Fruit fly (Drosophila melanogaster) whole organism, wandering third instar larva: ENCODE data around the gene SLC22A.

Experiments
- Abd-B ChIP-seq: fragments of >200 bp; optimal IDR thresholded peaks from 2 replicates; lab custom pipeline; 2017; ENCODE audit warnings: missing biosample characterization, missing genetic modification characterization
- CG32264 ChIP-seq: fragments of 200-800 bp; sonication (Bioruptor generic); optimal IDR thresholded peaks from 2 replicates; lab custom pipeline; 2016; ENCODE audit warnings: missing biosample characterization, missing genetic modification characterization
- CG9705 ChIP-seq: fragments of 200-800 bp; sonication (Bioruptor generic); optimal IDR thresholded peaks from 2 replicates; lab custom pipeline; 2018; ENCODE audit warnings: missing biosample characterization, mild to moderate bottlenecking, missing genetic modification characterization
- CrebA ChIP-seq: fragments of 200-800 bp; sonication (Bioruptor generic); optimal IDR thresholded peaks from 2 replicates; lab custom pipeline; 2016; ENCODE audit warnings: missing biosample characterization, mild to moderate bottlenecking, missing genetic modification characterization, borderline replicate concordance
- Dfd ChIP-seq: fragments of >200 bp; optimal IDR thresholded peaks from 2 replicates; lab custom pipeline; 2017; ENCODE audit warnings: missing biosample characterization, missing genetic modification characterization
- Dif ChIP-seq: fragments of 200-275, 200-300 bp; sonication (Bioruptor generic); optimal IDR thresholded peaks from 2 replicates; lab custom pipeline; 2018; ENCODE audit warnings: missing biosample characterization, missing genetic modification characterization; ENCODE audit not compliant: partially characterized antibody
- GATAd ChIP-seq: sonication (Bioruptor generic); optimal IDR thresholded peaks from 2 replicates; lab custom pipeline; 2016; ENCODE audit warnings: missing biosample characterization, missing genetic modification characterization
- HLH106 ChIP-seq: fragments of 200-800 bp; optimal IDR thresholded peaks from 3 replicates; lab custom pipeline; 2019; ENCODE audit warnings: missing biosample characterization, mild to moderate bottlenecking, missing genetic modification characterization, moderate library complexity
- Hnf4 ChIP-seq: fragments of 200-800 bp; sonication (Bioruptor generic); optimal IDR thresholded peaks from 2 replicates; lab custom pipeline; 2016; ENCODE audit warnings: missing biosample characterization, mild to moderate bottlenecking, missing genetic modification characterization
- Hr78 ChIP-seq: fragments of >200 bp; optimal IDR thresholded peaks from 2 replicates; lab custom pipeline; 2017; ENCODE audit warnings: missing biosample characterization, missing genetic modification characterization
- Hr83 ChIP-seq: fragments of 200-300 bp; sonication (Bioruptor generic); optimal IDR thresholded peaks from 2 replicates; lab custom pipeline; 2016; ENCODE audit warnings: missing biosample characterization, mild to moderate bottlenecking, missing genetic modification characterization, moderate library complexity; ENCODE audit not compliant: poor library complexity, severe bottlenecking
- Jra ChIP-seq: sonication (Bioruptor generic); optimal IDR thresholded peaks from 2 replicates; lab custom pipeline; 2016; ENCODE audit warnings: missing biosample characterization, missing genetic modification characterization
- Mio ChIP-seq: sonication (Bioruptor generic); optimal IDR thresholded peaks from 2 replicates; lab custom pipeline; 2016; ENCODE audit warnings: missing biosample characterization, missing genetic modification characterization
- Myc ChIP-seq: fragments of >200 bp; optimal IDR thresholded peaks from 2 replicates; lab custom pipeline; 2017
- N ChIP-seq: fragments of >200 bp; optimal IDR thresholded peaks from 2 replicates; lab custom pipeline; 2018; ENCODE audit warnings: missing biosample characterization, missing external identifiers, missing genetic modification characterization
- OdsH ChIP-seq: fragments of 200-800 bp; sonication (Bioruptor generic); optimal IDR thresholded peaks from 2 replicates; lab custom pipeline; 2016; ENCODE audit warnings: missing biosample characterization, mild to moderate bottlenecking, missing genetic modification characterization
- Rel ChIP-seq, 2 experiments: fragments of 200-800 bp; sonication (Bioruptor generic) in 1 of 2; optimal IDR thresholded peaks; 2 replicates in 1 of 2; 3 replicates in 1 of 2; lab custom pipeline; 2016 to 2019; ENCODE audit warnings: mild to moderate bottlenecking in 2 of 2, missing biosample characterization in 2 of 2, missing genetic modification characterization in 2 of 2, moderate library complexity in 1 of 2
- Sp1 ChIP-seq: fragments of 200-800 bp; sonication (Bioruptor generic); optimal IDR thresholded peaks from 3 replicates; lab custom pipeline; 2019; ENCODE audit warnings: missing biosample characterization, mild to moderate bottlenecking, missing genetic modification characterization, moderate library complexity
- Vsx2 ChIP-seq: fragments of 200-300, 225-300 bp; sonication (Bioruptor generic); optimal IDR thresholded peaks from 2 replicates; lab custom pipeline; 2018; ENCODE audit warnings: missing biosample characterization, missing genetic modification characterization; ENCODE audit not compliant: partially characterized antibody
- br ChIP-seq: fragments of 200-800 bp; sonication (Bioruptor generic); optimal IDR thresholded peaks from 2 replicates; lab custom pipeline; 2016; ENCODE audit warnings: missing biosample characterization, missing genetic modification characterization
- brk ChIP-seq: fragments of 200-800 bp; sonication (Bioruptor generic); optimal IDR thresholded peaks from 2 replicates; lab custom pipeline; 2016; ENCODE audit warnings: missing biosample characterization, mild to moderate bottlenecking, missing genetic modification characterization
- dl ChIP-seq, 2 experiments: fragments of 175-275, 200-275 bp in 1 of 2; fragments of 200-275 bp in 1 of 2; sonication (Bioruptor generic); optimal IDR thresholded peaks; lab custom pipeline; 2018; ENCODE audit warnings: mild to moderate bottlenecking in 2 of 2, missing biosample characterization in 2 of 2, missing genetic modification characterization in 2 of 2, moderate library complexity in 2 of 2; ENCODE audit not compliant: partially characterized antibody in 2 of 2, insufficient read depth in 1 of 2
- dmrt93B ChIP-seq: fragments of 200-800 bp; sonication (Bioruptor generic); optimal IDR thresholded peaks from 2 replicates; lab custom pipeline; 2018; ENCODE audit warnings: missing biosample characterization, mild to moderate bottlenecking, missing genetic modification characterization
- dsf ChIP-seq: sonication (Bioruptor generic); optimal IDR thresholded peaks from 2 replicates; lab custom pipeline; 2016; ENCODE audit warnings: missing biosample characterization, missing genetic modification characterization, borderline replicate concordance
- ey ChIP-seq: fragments of 200-800 bp; sonication (Bioruptor generic); optimal IDR thresholded peaks from 2 replicates; lab custom pipeline; 2016; ENCODE audit warnings: missing biosample characterization, missing genetic modification characterization
- foxo ChIP-seq, 2 experiments: fragments of 200-800 bp; sonication (Bioruptor generic); optimal IDR thresholded peaks; 2 replicates in 1 of 2; 3 replicates in 1 of 2; lab custom pipeline; 2016 to 2017; ENCODE audit warnings: missing biosample characterization in 2 of 2, missing genetic modification characterization in 2 of 2
- fru ChIP-seq: fragments of 200-800 bp; sonication (Bioruptor generic); optimal IDR thresholded peaks from 3 replicates; lab custom pipeline; 2016; ENCODE audit warnings: missing biosample characterization, mild to moderate bottlenecking, missing genetic modification characterization
- h ChIP-seq: fragments of 200-800 bp; sonication (Bioruptor generic); optimal IDR thresholded peaks from 3 replicates; lab custom pipeline; 2016; ENCODE audit warnings: missing biosample characterization, mild to moderate bottlenecking, missing genetic modification characterization
- jim ChIP-seq: fragments of 175-275, 200-325 bp; sonication (Bioruptor generic); optimal IDR thresholded peaks from 2 replicates; lab custom pipeline; 2016; ENCODE audit warnings: missing biosample characterization, mild to moderate bottlenecking, missing genetic modification characterization
- lola ChIP-seq: fragments of >200 bp; optimal IDR thresholded peaks from 2 replicates; lab custom pipeline; 2017; ENCODE audit warnings: missing biosample characterization, missing genetic modification characterization
- pan ChIP-seq: fragments of >200 bp; optimal IDR thresholded peaks from 2 replicates; lab custom pipeline; 2017
- psq ChIP-seq: fragments of 200-800 bp; sonication (Bioruptor generic); optimal IDR thresholded peaks from 3 replicates; lab custom pipeline; 2017; ENCODE audit warnings: missing biosample characterization, mild to moderate bottlenecking, missing genetic modification characterization, moderate library complexity
- rgr ChIP-seq: fragments of 200-800 bp; sonication (Bioruptor generic); optimal IDR thresholded peaks from 3 replicates; lab custom pipeline; 2016; ENCODE audit warnings: missing biosample characterization, mild to moderate bottlenecking, missing genetic modification characterization
- sage ChIP-seq: fragments of 200-800 bp; sonication (Bioruptor generic); optimal IDR thresholded peaks from 2 replicates; lab custom pipeline; 2016; ENCODE audit warnings: missing biosample characterization, mild to moderate bottlenecking, missing genetic modification characterization
- sv ChIP-seq: fragments of 200-800 bp; sonication (Bioruptor generic); optimal IDR thresholded peaks from 3 replicates; lab custom pipeline; 2016; ENCODE audit warnings: missing biosample characterization, missing genetic modification characterization
- tai ChIP-seq: sonication (Bioruptor generic); optimal IDR thresholded peaks from 2 replicates; lab custom pipeline; 2016; ENCODE audit warnings: missing biosample characterization, missing genetic modification characterization
- usp ChIP-seq: fragments of >200 bp; optimal IDR thresholded peaks from 2 replicates; lab custom pipeline; 2017; ENCODE audit warnings: missing biosample characterization, missing genetic modification characterization
- woc ChIP-seq: sonication (Bioruptor generic); optimal IDR thresholded peaks from 2 replicates; lab custom pipeline; 2016; ENCODE audit warnings: missing biosample characterization, mild to moderate bottlenecking, missing genetic modification characterization

The SLC22A gene

DNA sequence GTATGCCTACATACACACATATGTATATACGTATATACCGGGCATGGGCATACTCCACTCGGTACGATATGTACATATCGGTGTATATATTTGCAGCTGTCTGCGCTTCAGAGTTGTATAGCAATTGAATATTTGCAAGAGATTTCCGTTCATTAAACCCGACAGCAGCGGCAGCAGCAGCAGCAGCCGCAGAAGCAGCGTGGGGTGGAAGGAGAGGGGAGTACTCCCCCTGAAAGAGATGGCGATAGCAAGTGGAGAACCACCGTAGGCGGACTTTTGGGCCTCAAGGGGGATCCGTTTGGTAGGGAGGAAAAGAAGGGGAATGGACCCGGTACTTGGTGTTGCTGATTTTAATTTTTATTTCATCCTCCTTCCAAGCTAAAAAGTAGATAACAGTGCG lies 39.7 kb upstream of the SLC22A start:
- TF ChIP-seq brk (GFP tag; lab: Kevin White, UChicago) (no peak), dmrt93B (GFP tag; lab: Kevin White, UChicago) (no peak), Dfd (GFP tag; lab: Kevin White, UChicago) (no peak), CG32264 (GFP tag; lab: Kevin White, UChicago) (no peak), Sp1 (GFP tag; lab: Kevin White, UChicago) (peak; percentile 9), Hnf4 (GFP tag; lab: Kevin White, UChicago) (peak; percentile 62), Hr83 (GFP tag; lab: Kevin White, UChicago) (no peak), jim (no peak), Vsx2 (no peak), N (GFP tag; lab: Kevin White, UChicago) (no peak), CG9705 (GFP tag; lab: Kevin White, UChicago) (no peak), h (GFP tag; lab: Kevin White, UChicago) (no peak), ey (GFP tag; lab: Kevin White, UChicago) (no peak), usp (GFP tag; lab: Kevin White, UChicago) (no peak), dl (GFP tag; optimal IDR thresholded peaks at IDR 0.05; lab: Kevin White, UChicago; ENCODE audit: insufficient read depth in 1 of 2, partially characterized antibody in 2 of 2) (no peak), br (peak; percentile 39), Dif (no peak), woc (GFP tag; lab: Kevin White, UChicago) (no peak), CrebA (GFP tag; lab: Kevin White, UChicago) (no peak), HLH106 (tag; lab: Kevin White, UChicago) (no peak), dsf (GFP tag; lab: Kevin White, UChicago) (no peak), sage (GFP tag; lab: Kevin White, UChicago) (no peak), pan (lab: Kevin White, UChicago) (no peak), Rel (GFP tag; optimal IDR thresholded peaks at IDR 0.05; lab: Kevin White, UChicago) (no peak), Rel (tag; optimal IDR thresholded peaks at IDR 0.05; lab: Kevin White, UChicago) (peak; percentile 96), Abd-B (GFP tag; lab: Kevin White, UChicago) (no peak), Hr78 (no peak), fru (GFP tag; lab: Kevin White, UChicago) (no peak), Mio (GFP tag; lab: Kevin White, UChicago) (no peak), foxo (GFP tag; optimal IDR thresholded peaks at IDR 0.05; lab: Kevin White, UChicago) (no peak), sv (GFP tag; lab: Kevin White, UChicago) (no peak), OdsH (GFP tag; lab: Kevin White, UChicago) (no peak), lola (GFP tag; lab: Kevin White, UChicago) (no peak), Jra (GFP tag; lab: Kevin White, UChicago) (no peak), tai (no peak), psq (GFP tag; lab: Kevin White, UChicago) (peak; percentile 48), GATAd (GFP tag; lab: Kevin White, UChicago) (no peak), rgr (no peak), Myc (no peak)

DNA sequence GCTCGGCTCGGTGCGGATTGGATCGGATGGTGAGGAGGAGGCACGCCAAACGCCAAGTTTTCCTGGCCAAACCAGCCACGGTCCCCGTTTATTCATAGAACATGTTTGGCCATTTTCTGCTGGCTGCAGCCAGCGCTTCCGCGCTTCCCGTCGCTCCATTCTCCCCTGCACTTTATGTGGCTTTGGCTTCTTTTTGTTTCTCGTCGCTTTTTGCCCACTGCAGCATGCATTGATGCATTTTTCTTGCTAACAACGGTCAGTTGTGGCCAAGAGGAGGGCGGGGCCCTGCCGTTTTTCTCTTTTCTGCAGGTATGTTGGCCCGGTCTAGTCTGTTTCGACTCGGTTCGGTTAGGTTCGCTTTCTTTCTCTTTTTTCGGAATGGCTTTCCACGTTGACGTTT lies 38.3 kb upstream of the SLC22A start:
- TF ChIP-seq Dfd (GFP tag; lab: Kevin White, UChicago) = no peak

DNA sequence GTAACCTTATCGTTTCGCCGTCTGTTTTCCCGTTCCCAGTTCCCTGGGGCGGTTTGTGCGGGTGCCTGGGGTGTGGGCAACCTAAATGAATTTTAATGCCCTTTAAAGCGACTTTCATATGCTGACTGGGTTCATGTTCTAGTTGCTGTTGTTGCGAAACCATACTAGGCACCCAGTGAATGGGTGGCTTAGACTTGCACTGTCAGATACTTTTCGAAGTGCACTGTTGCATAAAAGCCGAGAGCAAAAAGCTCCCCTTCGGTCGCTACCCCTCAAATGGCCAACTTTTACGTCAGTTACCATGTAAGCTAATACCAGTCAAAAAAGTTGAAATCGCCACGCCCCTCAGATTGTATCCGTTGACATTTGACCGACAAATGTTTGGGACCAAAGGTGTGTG lies 35.0 kb upstream of the SLC22A start:
- TF ChIP-seq CG9705 (GFP tag; lab: Kevin White, UChicago) = no peak
- no peak for TF ChIP-seq woc (GFP tag; lab: Kevin White, UChicago)
- TF ChIP-seq foxo (GFP tag; optimal IDR thresholded peaks at IDR 0.05; lab: Kevin White, UChicago) = no peak
- no peak for TF ChIP-seq Abd-B (GFP tag; lab: Kevin White, UChicago)
- TF ChIP-seq fru (GFP tag; lab: Kevin White, UChicago) = no peak
